Worm (Caenorhabditis elegans) whole organism, midembryonic: Measurements from ENCODE around the gene Y47G7B.2.

Experiments
- T22C8.4 ChIP-seq: fragments of 200-800 bp; sonication (Bioruptor generic); IDR thresholded peaks from 2 replicates; pipeline ENCODE4 v1.3.6; 2022; ENCODE audit warnings: missing genetic modification characterization, missing compliant biosample characterization
- flt-1 ChIP-seq: fragments of 200-800 bp; sonication (Bioruptor generic); IDR thresholded peaks from 2 replicates; pipeline ENCODE4 v1.3.6; 2022; ENCODE audit warnings: missing genetic modification characterization, missing compliant biosample characterization
- med-1 ChIP-seq: sonication (generic microtip); optimal IDR thresholded peaks from 2 replicates; lab custom pipeline; 2017; ENCODE audit warnings: missing genetic modification characterization, mild to moderate bottlenecking, missing compliant biosample characterization, antibody characterized with exemption, missing genetic modification reagents; ENCODE audit not compliant: insufficient read depth

DNA sequence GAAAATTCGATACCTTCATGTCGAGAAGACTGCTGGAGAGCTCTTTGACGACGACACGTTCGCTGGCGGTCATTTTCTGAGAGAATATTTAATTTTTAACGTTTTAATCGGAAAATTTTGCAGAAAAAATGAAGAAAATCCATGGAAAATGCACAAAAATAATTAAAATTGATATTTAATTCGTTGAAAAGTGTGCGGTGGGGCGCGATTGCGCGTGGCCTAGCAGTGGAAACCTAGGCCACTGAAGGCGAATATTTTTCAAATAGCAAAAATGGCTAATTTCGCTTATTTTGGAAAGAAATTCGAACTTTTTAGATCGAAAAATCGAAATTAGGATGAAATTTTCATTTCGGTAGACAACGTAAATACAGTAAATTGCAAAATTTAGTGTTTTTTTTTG lies 44.7 kb upstream of the Y47G7B.2 start, which contains the start of gene F29A7.6:
- TF ChIP-seq med-1 (GFP tag; lab: Kevin White, UChicago) (no peak), flt-1 (GFP tag; lab: Robert Waterston, UW) (peak; percentile 65), T22C8.4 (no peak)
